Worm (Caenorhabditis elegans) whole organism, late embryonic: ENCODE results near the gene C15B12.8.

Experiments
- ceh-14 ChIP-seq: sonication (generic microtip); optimal IDR thresholded peaks from 2 replicates; lab custom pipeline; 2016; ENCODE audit warnings: missing genotype, missing genetic modification characterization, missing compliant biosample characterization
- fkh-10 ChIP-seq: fragments of 150-350 bp; optimal IDR thresholded peaks from 2 replicates; lab custom pipeline; 2014; ENCODE audit warnings: missing biosample characterization, missing genetic modification reagents, missing genetic modification characterization
- nhr-11 ChIP-seq: fragments of 150-350 bp; optimal IDR thresholded peaks from 2 replicates; lab custom pipeline; 2014; ENCODE audit warnings: missing biosample characterization, missing genetic modification characterization
- tbx-2 ChIP-seq: sonication (generic microtip); optimal IDR thresholded peaks from 2 replicates; lab custom pipeline; 2016; ENCODE audit warnings: missing genetic modification characterization, missing compliant biosample characterization

DNA sequence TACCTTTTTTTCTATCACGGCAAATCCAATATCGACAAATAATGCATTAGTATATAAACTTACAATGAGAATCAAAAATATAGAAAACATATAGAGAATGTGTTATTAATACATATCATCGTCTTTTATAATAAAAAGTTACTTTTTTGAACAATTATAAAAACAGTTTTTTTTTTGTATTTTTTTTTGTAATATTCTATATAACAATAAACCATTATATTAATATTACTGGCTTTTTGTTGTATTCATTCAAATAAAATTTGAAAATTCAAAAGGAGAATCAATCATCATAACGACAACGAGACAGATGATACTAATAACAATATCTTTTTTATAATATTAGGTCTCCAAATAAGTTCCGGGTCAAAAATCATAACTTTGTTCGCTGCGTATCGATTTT, 36.5 kb upstream of the C15B12.8 start, which contains the start of gene K10C2.8:
- TF ChIP-seq tbx-2 (tag; lab: Kevin White, UChicago) (no peak), nhr-11 (tag; lab: Kevin White, UChicago) (no peak), fkh-10 (GFP tag; lab: Kevin White, UChicago) (no peak), ceh-14 (no peak)
